Fruit fly (Drosophila melanogaster): ENCODE data around the gene Cyp318a1.

Cyp318a1 gene

dm6 chrX:12012149-12013097 lies 20.0 kb upstream of the Cyp318a1 start, which contains the start of the genes CG1492 and regucalcin:
Gene CG1492 (minus strand): TSS chrX:12012211.
Gene regucalcin (plus strand): TSS chrX:12012377.
- no peak for TF ChIP-seq CG8478 (optimal IDR thresholded peaks at IDR 0.05)
- TF ChIP-seq CTCF (optimal IDR thresholded peaks at IDR 0.05): peak; percentile 50 to 54

dm6 chrX:12013098-12013493 lies 19.3 kb upstream of the Cyp318a1 start:
- TF ChIP-seq CTCF (optimal IDR thresholded peaks at IDR 0.05): no peak
- TF ChIP-seq CG8478 (optimal IDR thresholded peaks at IDR 0.05): no peak

DNA sequence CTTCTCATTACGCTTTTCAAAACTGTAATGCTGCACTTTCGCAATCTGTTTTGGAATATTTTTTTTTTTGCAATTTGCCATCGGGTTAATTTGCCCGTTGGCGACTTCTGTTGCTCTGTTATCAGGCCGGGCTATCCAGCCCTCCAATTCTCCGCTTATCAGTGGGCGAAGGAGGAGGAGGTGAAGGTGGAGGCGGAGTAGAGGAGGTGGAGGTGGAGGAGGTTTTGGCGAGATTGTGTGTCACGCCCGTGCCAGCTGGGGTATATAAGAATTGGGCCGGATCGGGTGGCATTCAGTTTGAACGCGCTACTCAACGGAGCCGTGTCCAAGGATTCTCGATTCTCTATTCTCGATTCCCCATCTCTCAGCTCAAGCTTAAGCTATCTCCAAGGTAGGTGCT lies 18.3 kb upstream of the Cyp318a1 start:
- no peak for TF ChIP-seq CG8478 (optimal IDR thresholded peaks at IDR 0.05)

DNA sequence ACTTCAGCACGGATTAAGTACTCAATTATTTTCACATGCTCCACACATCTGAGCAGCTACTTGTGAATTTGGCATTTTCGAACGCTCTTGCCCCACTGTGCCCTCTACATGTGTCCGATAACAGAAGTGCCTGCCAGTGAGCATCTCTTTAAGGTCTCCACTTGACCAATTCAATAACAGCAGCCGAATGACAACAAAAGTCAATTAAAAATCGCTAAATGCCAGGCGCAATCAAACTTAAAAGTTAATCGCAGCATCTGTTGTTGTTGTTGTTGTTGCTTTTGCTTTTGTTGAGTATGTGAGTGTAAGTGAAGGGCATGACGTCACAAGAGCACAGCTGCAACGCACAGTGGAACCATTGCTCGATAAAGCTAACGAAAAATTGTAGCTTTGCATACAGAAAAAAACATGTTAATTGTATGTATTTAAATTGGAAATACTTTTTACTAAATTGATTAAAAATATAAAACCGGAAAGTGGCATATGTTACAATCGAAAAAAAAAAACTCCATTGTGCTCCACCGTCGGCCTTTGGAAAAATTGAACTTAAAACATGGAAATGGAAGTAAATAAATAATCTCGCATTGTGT lies 17.5 kb upstream of the Cyp318a1 start:
- TF ChIP-seq CG8478 (optimal IDR thresholded peaks at IDR 0.05): no peak
- no peak for TF ChIP-seq CTCF (optimal IDR thresholded peaks at IDR 0.05)

DNA sequence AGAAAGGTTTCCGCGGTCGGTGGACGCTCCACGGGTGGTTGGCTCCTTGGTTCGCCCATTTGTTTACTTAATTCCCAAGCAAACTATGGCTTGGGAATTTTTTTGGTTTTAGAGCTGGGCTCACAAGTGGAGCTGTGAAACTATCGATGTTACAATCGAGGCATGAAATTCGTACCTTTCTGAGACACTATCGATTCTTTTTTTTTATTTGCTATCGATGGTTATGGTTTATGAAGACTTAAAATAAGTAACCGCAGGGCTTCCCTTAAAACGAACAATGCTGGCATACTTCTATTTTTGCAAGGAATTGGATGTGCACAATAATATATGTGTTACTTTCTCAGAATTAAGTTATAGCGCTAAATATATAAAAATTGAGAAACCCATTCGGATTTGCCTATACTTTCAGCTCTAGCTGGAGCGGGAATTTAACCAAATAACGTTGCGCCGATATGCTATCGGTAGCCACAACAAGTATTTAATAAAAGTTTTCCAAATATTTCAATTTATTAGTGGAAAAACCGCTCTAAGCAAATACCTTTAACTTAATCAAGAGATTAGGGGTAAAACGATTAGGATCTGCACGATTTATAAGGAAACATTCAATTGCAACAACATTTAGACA lies 14.5 kb upstream of the Cyp318a1 start, which contains the start of gene Chrac-16:
Gene Chrac-16, minus strand, starts transcription at position 147 of the 625 bp plus-strand sequence.
- TF ChIP-seq CTCF (optimal IDR thresholded peaks at IDR 0.05): no peak
- TF ChIP-seq CG8478 (optimal IDR thresholded peaks at IDR 0.05): no peak

- TF ChIP-seq CTCF (optimal IDR thresholded peaks at IDR 0.05) (peak in 1 of 2 experiments; percentile 40), CG8478 (optimal IDR thresholded peaks at IDR 0.05) (no peak)
These were observed 13.9 kb upstream of the Cyp318a1 start, which contains the start of gene Lsm12a for dm6 chrX:12018440-12019101. Gene Lsm12a (plus strand): TSS chrX:12018640.

DNA sequence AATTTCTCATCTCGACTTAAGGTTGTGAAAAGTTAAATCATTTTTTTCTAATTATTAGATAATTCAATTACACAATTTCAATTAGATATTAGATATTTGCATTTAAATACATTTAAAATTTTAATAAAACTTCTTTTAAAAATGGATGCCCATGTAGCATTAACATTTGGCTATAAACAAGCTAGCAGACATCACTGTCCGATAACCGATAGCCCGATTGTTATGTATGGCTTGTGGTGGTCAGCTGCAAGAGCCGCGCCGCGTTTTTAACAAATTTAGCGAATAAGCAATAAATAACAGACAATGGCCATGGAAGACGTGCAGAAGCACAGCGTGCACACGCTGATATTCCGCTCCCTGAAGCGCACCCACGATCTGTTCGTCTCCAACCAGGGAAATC lies 11.6 kb upstream of the Cyp318a1 start, which contains the start of gene Tango4:
Gene Tango4, plus strand, starts transcription at position 212 of the 400 bp plus-strand sequence.
- no peak for TF ChIP-seq CG8478 (optimal IDR thresholded peaks at IDR 0.05)
- no peak for TF ChIP-seq CTCF (optimal IDR thresholded peaks at IDR 0.05)

DNA sequence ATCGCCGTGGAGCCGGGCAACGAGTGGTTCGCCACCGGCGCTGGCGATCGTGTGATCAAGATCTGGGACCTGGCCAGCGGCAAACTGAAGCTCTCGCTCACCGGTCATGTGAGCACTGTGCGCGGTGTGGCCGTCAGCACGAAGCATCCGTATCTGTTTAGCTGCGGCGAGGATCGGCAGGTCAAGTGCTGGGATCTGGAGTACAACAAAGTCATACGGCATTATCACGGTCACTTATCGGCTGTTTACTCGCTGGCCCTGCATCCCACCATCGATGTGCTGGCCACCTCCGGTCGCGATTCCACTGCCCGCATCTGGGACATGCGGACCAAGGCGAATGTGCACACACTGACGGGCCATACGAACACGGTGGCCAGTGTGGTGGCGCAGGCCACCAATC lies 10.7 kb upstream of the Cyp318a1 start:
- TF ChIP-seq CG8478 (optimal IDR thresholded peaks at IDR 0.05) (no peak), CTCF (optimal IDR thresholded peaks at IDR 0.05) (no peak)

DNA sequence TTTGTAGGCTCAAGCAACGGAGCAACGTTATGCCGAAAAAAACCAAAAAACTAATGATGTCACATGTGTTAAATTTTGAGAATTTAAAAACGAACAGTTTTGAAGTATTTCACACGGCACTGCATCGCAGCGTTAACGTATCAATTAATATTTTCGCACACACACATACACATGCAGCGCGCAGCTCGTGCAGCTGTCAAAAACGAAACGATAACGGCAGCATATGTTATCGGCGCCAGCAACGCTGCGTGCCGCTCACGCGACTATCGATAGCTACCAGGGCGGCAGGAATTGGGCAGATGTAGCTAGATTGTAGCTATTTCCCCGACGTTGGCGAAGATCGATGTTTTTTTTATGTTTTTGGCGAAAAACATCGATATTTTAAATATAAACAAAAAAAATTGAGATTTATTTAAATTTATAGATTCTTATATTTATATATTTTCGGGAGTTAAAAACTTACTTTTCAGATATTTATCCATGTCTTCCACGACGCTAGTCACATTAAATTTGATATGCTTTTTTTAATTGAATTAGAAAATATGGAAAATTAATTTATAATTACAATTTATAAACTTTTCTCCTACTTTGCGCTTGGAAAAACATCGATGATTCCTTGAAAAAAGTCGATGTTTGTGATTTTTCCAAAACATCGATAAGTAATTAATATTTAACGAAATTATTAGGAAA lies 3.5 kb upstream of the Cyp318a1 start, which contains the start of gene Usp7:
Gene Usp7, minus strand, starts transcription at position 208 of the 690 bp plus-strand sequence.
- no peak for TF ChIP-seq CG8478 (optimal IDR thresholded peaks at IDR 0.05)
- TF ChIP-seq CTCF (optimal IDR thresholded peaks at IDR 0.05): peak in 1 of 2 experiments; percentile 31

DNA sequence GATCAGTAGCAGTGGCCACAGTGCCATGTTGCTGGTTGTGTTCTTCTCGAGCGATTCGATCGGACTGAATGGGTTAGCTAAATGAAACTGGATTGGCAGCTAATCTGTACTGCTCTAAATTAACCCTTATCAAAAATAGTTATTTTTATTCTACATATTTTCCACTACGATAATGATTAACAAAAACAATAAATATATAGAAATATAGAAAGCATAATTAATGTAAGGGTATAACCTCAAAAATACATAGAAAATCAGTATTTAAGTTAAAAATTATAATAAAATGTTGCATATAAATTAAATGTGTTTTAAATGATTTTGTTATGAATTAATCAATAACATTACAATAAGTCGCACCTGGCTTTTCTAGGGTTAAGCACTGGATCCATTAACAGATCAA lies 1.0 kb upstream of the Cyp318a1 start, which contains the start of gene Cyp311a1:
Gene Cyp311a1, minus strand, starts transcription at position 66 of the 400 bp plus-strand sequence.
- no peak for TF ChIP-seq CG8478 (optimal IDR thresholded peaks at IDR 0.05)
- TF ChIP-seq CTCF (optimal IDR thresholded peaks at IDR 0.05): no peak

- no peak for TF ChIP-seq CTCF (optimal IDR thresholded peaks at IDR 0.05)
- no peak for TF ChIP-seq CG8478 (optimal IDR thresholded peaks at IDR 0.05)
These were observed 2.3 kb downstream of the Cyp318a1 start for dm6 chrX:12034713-12035112.

dm6 chrX:12035207-12035606 lies 2.8 kb downstream of the Cyp318a1 start:
- TF ChIP-seq CTCF (optimal IDR thresholded peaks at IDR 0.05) (peak in 1 of 2 experiments; percentile 33), CG8478 (optimal IDR thresholded peaks at IDR 0.05) (no peak)

DNA sequence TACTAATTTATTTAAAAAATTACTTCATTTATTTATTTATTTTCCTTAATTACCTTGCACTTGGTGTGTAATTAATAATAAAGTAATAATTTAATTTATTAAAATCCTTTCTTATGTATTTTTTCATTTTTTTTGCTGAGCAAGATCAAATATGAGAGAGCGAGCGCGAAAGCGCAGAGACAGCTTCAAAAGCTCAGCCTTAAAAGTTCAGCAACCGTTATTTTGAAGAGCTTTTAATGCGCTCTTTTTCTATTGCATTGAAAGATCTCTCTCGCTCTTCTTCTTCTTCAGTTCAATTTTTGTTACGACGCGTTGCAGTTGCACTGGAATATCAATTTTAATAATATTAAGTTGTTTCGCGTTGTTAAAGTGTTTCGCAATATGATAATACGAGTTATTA lies 11.0 kb downstream of the Cyp318a1 start, which contains the start of gene Ten-a:
Gene Ten-a, plus strand, starts transcription at position 301 of the 400 bp plus-strand sequence.
- TF ChIP-seq CTCF (optimal IDR thresholded peaks at IDR 0.05) (no peak), CG8478 (optimal IDR thresholded peaks at IDR 0.05) (no peak)

DNA sequence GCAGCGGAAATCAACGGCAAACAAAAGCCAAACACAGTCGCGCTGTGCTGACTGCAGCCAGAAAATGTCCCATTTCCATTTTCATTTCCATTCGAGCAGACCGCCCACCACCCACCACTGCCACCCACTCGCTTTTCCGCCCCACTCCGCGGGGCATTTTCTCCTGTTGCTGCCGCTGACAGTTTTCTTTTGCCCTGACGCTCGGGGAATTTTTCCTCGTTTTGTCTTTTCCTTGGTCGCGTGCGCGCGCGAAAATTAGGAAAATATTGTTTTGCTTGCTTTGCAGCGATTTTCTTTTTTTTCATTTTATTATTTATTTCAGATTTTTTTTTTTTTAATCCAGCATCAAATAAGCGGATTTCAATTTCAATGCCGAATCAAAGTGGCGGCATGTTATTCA lies 17.9 kb downstream of the Cyp318a1 start:
- no peak for TF ChIP-seq CTCF (optimal IDR thresholded peaks at IDR 0.05)
- no peak for TF ChIP-seq CG8478 (optimal IDR thresholded peaks at IDR 0.05)

All from S2 (cell line).